Worm (Caenorhabditis elegans): ENCODE data around the gene rbm-25.

DNA sequence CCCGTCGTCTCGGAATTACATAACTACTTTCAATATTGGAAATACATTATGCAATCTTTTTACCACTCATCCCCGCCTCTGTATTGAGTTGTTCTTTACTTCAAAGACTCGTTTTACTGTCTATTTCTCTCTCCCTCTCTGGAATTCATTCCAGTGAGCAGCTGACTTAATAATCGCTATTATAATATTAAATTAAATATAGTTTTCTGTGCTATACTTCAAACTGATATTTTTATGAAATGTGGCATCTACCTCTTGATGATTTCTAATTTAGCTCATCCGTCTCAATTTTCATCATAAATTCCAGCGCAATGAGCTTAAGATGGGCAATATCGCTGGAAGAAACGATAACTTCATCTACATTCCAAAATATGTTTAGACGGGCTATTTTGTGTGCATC lies 5.5 kb downstream of the rbm-25 start, which contains the start of gene T28H10.1:
- TF ChIP-seq mdl-1 (tag; optimal IDR thresholded peaks at IDR 0.05) (no peak), egl-27 (tag; optimal IDR thresholded peaks at IDR 0.05) (no peak), unc-39 (tag; optimal IDR thresholded peaks at IDR 0.05) (no peak), lin-39 (tag; optimal IDR thresholded peaks at IDR 0.05) (no peak), zag-1 (tag; optimal IDR thresholded peaks at IDR 0.05) (no peak), sma-9 (GFP tag; optimal IDR thresholded peaks at IDR 0.05) (no peak), sma-9 (tag; optimal IDR thresholded peaks at IDR 0.05) (no peak), blmp-1 (tag; optimal IDR thresholded peaks at IDR 0.05; ENCODE audit: insufficient read depth) (no peak), R02D3.7 (tag; optimal IDR thresholded peaks at IDR 0.05) (no peak), crh-2 (tag; optimal IDR thresholded peaks at IDR 0.05) (no peak), nhr-237 (tag; optimal IDR thresholded peaks at IDR 0.05) (no peak), nhr-10 (tag; optimal IDR thresholded peaks at IDR 0.05) (no peak), nhr-11 (tag; optimal IDR thresholded peaks at IDR 0.05) (no peak), unc-55 (GFP tag; optimal IDR thresholded peaks at IDR 0.05) (no peak), lsy-2 (tag; optimal IDR thresholded peaks at IDR 0.05) (no peak)
